Worm (Caenorhabditis elegans): ENCODE results near the gene tag-151.

tag-151 gene

DNA sequence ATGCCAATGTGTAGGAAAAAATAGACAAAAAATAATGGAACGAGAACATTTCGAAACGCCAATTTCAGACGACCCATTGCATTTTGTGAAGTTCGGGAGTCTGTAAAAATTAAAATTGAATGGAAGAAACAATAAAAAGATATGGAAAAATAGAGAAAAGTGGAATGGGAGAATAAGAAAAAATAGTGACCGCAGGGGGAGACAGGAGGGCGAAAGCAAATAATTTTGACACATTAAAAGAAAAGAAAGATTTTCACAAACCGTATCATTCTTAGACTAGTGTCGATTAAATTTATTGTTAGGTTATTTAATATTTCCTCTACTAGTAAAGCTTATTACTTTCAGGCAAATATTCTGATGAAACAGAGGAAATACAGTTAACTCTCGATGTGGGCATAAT lies 23.8 kb downstream of the tag-151 start, which contains the start of gene F41C3.11:
Gene F41C3.11, minus strand, starts transcription at position 101 of the 400 bp plus-strand sequence.
- no peak for TF ChIP-seq dmd-4 (tag; optimal IDR thresholded peaks at IDR 0.05)
- no peak for TF ChIP-seq mdl-1 (tag; optimal IDR thresholded peaks at IDR 0.05)
- no peak for TF ChIP-seq mab-5 (tag; optimal IDR thresholded peaks at IDR 0.05)
- no peak for TF ChIP-seq nhr-23 (tag; optimal IDR thresholded peaks at IDR 0.05)
- no peak for TF ChIP-seq ceh-82 (tag; optimal IDR thresholded peaks at IDR 0.05)
- no peak for TF ChIP-seq mbf-1 (tag; optimal IDR thresholded peaks at IDR 0.05)
- TF ChIP-seq nhr-6 (tag; optimal IDR thresholded peaks at IDR 0.05): no peak
- TF ChIP-seq nhr-12 (tag; optimal IDR thresholded peaks at IDR 0.05): no peak
- TF ChIP-seq blmp-1 (tag; optimal IDR thresholded peaks at IDR 0.05; ENCODE audit: insufficient read depth): no peak
- no peak for TF ChIP-seq lin-13 (GFP tag; optimal IDR thresholded peaks at IDR 0.05)
- no peak for TF ChIP-seq elt-3 (tag; optimal IDR thresholded peaks at IDR 0.05)
- TF ChIP-seq elt-1 (tag; optimal IDR thresholded peaks at IDR 0.05): no peak
- no peak for TF ChIP-seq R02D3.7 (tag; optimal IDR thresholded peaks at IDR 0.05)
- TF ChIP-seq unc-39 (tag; optimal IDR thresholded peaks at IDR 0.05): no peak

DNA sequence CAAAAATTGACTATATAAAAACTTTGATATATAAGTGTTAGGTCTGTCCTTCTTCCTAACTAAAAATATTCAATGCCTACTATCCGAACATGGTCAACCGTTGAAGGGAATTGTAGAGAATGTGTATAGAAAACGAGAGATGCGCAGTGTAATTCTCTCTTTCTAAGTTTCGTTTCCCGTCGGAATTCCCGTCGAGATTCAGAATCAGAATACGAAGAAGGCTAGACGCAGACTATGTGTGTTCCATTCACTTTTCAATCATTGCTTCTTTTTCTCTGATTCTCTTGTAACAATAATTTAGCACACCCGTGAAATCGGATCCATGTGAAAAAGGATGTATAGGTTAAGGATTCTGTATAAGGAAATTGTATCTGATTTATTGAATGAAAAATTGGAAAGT lies 24.4 kb downstream of the tag-151 start:
- TF ChIP-seq mbf-1 (tag; optimal IDR thresholded peaks at IDR 0.05): no peak
- peak; percentile 93 for TF ChIP-seq blmp-1 (tag; optimal IDR thresholded peaks at IDR 0.05; ENCODE audit: insufficient read depth)
- TF ChIP-seq nhr-25 (tag; optimal IDR thresholded peaks at IDR 0.05): peak; percentile 10
- no peak for TF ChIP-seq crh-2 (tag; optimal IDR thresholded peaks at IDR 0.05)

DNA sequence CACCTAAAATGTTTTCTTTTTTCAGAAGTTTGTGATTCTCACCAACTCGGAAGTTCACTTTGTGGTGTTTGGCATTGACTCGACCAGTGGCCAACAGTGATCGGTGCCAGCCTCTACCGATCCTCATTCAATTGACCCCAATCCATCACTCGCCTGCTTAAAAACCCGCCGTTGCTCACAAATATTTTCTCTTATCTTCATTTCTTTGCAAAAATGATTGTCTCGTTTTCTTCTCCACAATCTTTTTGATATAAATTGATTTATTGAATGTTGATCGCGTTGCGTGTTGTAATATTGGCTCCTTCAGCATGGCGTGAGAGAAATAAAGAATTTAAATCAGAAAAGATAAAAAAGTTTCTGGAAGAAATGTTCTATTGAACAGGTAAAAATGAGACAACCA lies 26.5 kb downstream of the tag-151 start:
- TF ChIP-seq ceh-82 (tag; optimal IDR thresholded peaks at IDR 0.05) (no peak), sma-9 (GFP tag; optimal IDR thresholded peaks at IDR 0.05) (peak; percentile 45), sma-9 (tag; optimal IDR thresholded peaks at IDR 0.05) (no peak), mab-5 (tag; optimal IDR thresholded peaks at IDR 0.05) (peak; percentile 30), nhr-10 (tag; optimal IDR thresholded peaks at IDR 0.05) (no peak), C34F6.9 (tag; optimal IDR thresholded peaks at IDR 0.05) (peak; percentile 26), mbf-1 (tag; optimal IDR thresholded peaks at IDR 0.05) (no peak), nhr-21 (tag; optimal IDR thresholded peaks at IDR 0.05) (no peak), lsy-2 (tag; optimal IDR thresholded peaks at IDR 0.05) (peak in 1 of 2 experiments; percentile 33), F13H6.1 (tag; optimal IDR thresholded peaks at IDR 0.05) (peak; percentile 28), fos-1 (tag; optimal IDR thresholded peaks at IDR 0.05) (no peak), nhr-129 (tag; optimal IDR thresholded peaks at IDR 0.05) (no peak), R02D3.7 (tag; optimal IDR thresholded peaks at IDR 0.05) (no peak), nhr-11 (tag; optimal IDR thresholded peaks at IDR 0.05) (no peak), skn-1 (tag; optimal IDR thresholded peaks at IDR 0.05) (no peak), nhr-12 (tag; optimal IDR thresholded peaks at IDR 0.05) (no peak), ztf-1 (GFP tag; conservative IDR thresholded peaks at IDR 0.05) (no peak)

DNA sequence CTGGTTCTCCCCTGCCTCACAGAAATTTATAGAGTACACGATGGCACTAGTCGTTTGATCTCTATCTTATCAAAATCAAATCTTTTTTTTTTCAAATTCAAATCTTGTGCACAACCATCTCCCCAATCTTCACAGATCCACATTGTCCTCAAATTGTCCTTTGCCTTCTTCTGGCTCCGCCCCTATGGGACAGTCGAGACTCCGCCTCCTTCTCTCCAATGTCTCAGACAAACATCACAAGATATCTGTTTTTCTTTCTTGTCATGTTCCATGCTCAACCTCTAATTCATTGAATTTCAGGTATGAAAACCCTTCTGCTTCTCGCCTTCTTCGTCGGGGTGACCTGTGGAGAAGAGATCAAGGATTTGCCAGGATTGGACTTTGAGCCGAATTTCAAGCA lies 27.3 kb downstream of the tag-151 start, which contains the start of gene ctsa-1.1:
Gene ctsa-1.1, plus strand, starts transcription at position 301 of the 400 bp plus-strand sequence.
- no peak for TF ChIP-seq mbf-1 (tag; optimal IDR thresholded peaks at IDR 0.05)
- no peak for TF ChIP-seq nhr-25 (tag; optimal IDR thresholded peaks at IDR 0.05)
- no peak for TF ChIP-seq nhr-10 (tag; optimal IDR thresholded peaks at IDR 0.05)
- TF ChIP-seq fos-1 (tag; optimal IDR thresholded peaks at IDR 0.05): no peak
- TF ChIP-seq egl-27 (tag; optimal IDR thresholded peaks at IDR 0.05): no peak
- no peak for TF ChIP-seq nhr-21 (tag; optimal IDR thresholded peaks at IDR 0.05)

DNA sequence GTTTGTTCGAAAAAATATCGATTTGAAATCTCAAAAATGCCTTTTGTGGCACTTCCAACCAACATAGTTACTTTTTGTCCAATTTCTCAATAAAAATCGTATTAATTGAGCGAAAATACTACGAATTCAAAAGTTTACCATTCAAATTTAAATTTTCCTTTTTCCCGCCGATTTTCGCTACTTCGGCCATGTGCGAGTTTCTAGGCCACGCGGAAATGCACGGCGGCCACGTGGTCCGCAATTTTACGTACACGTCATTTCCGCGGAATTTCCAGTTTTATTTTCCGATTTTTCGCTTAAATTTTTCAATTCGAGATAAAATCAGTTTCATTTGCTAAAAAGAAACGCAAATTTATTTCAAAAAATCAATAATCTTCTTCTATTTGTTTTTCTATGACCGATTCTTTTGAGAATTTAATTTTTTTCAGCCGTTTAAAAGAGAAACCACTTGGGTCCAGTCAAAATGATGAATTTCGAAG lies 29.9 kb downstream of the tag-151 start, which contains the start of gene eas-1:
Gene eas-1, plus strand, starts transcription at position 429 of the 479 bp plus-strand sequence.
- TF ChIP-seq nhr-237 (tag; optimal IDR thresholded peaks at IDR 0.05) (no peak), nhr-77 (tag; optimal IDR thresholded peaks at IDR 0.05) (no peak), gmeb-1 (tag; optimal IDR thresholded peaks at IDR 0.05) (peak; percentile 95), mbf-1 (tag; optimal IDR thresholded peaks at IDR 0.05) (no peak), Y55F3AM.14 (GFP tag; optimal IDR thresholded peaks at IDR 0.05) (no peak), mdl-1 (tag; optimal IDR thresholded peaks at IDR 0.05) (peak; percentile 73 to 88), egl-27 (tag; optimal IDR thresholded peaks at IDR 0.05) (no peak), lin-11 (tag; optimal IDR thresholded peaks at IDR 0.05) (peak; percentile 41), nhr-12 (tag; optimal IDR thresholded peaks at IDR 0.05) (no peak), ceh-16 (tag; optimal IDR thresholded peaks at IDR 0.05) (no peak), crh-2 (tag; optimal IDR thresholded peaks at IDR 0.05) (peak; percentile 95), lin-13 (GFP tag; optimal IDR thresholded peaks at IDR 0.05) (peak; percentile 58), F13H6.1 (tag; optimal IDR thresholded peaks at IDR 0.05) (peak; percentile 65), aly-2 (tag; optimal IDR thresholded peaks at IDR 0.05) (no peak), unc-55 (GFP tag; optimal IDR thresholded peaks at IDR 0.05) (peak; percentile 84), elt-3 (tag; optimal IDR thresholded peaks at IDR 0.05) (no peak), blmp-1 (tag; optimal IDR thresholded peaks at IDR 0.05; ENCODE audit: insufficient read depth) (peak; percentile 14), ZK546.5 (tag; optimal IDR thresholded peaks at IDR 0.05) (peak; percentile 27), R02D3.7 (tag; optimal IDR thresholded peaks at IDR 0.05) (no peak), unc-39 (tag; optimal IDR thresholded peaks at IDR 0.05) (no peak), elt-1 (tag; optimal IDR thresholded peaks at IDR 0.05) (no peak), lin-39 (tag; optimal IDR thresholded peaks at IDR 0.05) (no peak), C34F6.9 (tag; optimal IDR thresholded peaks at IDR 0.05) (peak; percentile 86), skn-1 (tag; optimal IDR thresholded peaks at IDR 0.05) (peak; percentile 32), lsy-2 (tag; optimal IDR thresholded peaks at IDR 0.05) (peak; percentile 74 to 90), ztf-11 (tag; optimal IDR thresholded peaks at IDR 0.05) (no peak), sma-9 (GFP tag; optimal IDR thresholded peaks at IDR 0.05) (peak; percentile 87), sma-9 (tag; optimal IDR thresholded peaks at IDR 0.05) (no peak), sma-3 (GFP tag; optimal IDR thresholded peaks at IDR 0.05) (peak; percentile 75), alr-1 (tag; optimal IDR thresholded peaks at IDR 0.05) (no peak)

Measured in whole organism, L2 larva.